Fruit fly (Drosophila melanogaster) whole organism, embryonic: ENCODE data around the gene Ugt37A3.

Experiments used
- C15 ChIP-seq: fragments of 200-800 bp; sonication (Bioruptor generic); IDR thresholded peaks from 3 replicates; pipeline ENCODE4 v1.3.6; 2022; ENCODE audit warnings: missing biosample characterization, missing genetic modification characterization
- CG10267 ChIP-seq: fragments of 200-800 bp; sonication (Bioruptor generic); optimal IDR thresholded peaks from 2 replicates; lab custom pipeline; 2018; ENCODE audit warnings: missing biosample characterization, mild to moderate bottlenecking, missing genetic modification characterization, moderate library complexity
- CG10431 ChIP-seq: fragments of 200-800 bp; sonication (Bioruptor generic); optimal IDR thresholded peaks from 3 replicates; lab custom pipeline; 2018; ENCODE audit warnings: missing biosample characterization, mild to moderate bottlenecking, missing genetic modification characterization
- CG10543 ChIP-seq: fragments of 200-800 bp; sonication (Bioruptor generic); optimal IDR thresholded peaks from 3 replicates; lab custom pipeline; 2017; ENCODE audit warnings: missing biosample characterization, mild to moderate bottlenecking, missing genetic modification characterization, moderate library complexity
- CG10979 ChIP-seq: fragments of 200-800 bp; sonication (Bioruptor generic); optimal IDR thresholded peaks from 2 replicates; lab custom pipeline; 2018; ENCODE audit warnings: missing biosample characterization, mild to moderate bottlenecking, missing genetic modification characterization, moderate library complexity
- CG11247 ChIP-seq: fragments of 200-800 bp; sonication (Bioruptor generic); IDR thresholded peaks from 2 replicates; pipeline ENCODE4 v1.3.6; 2022; ENCODE audit warnings: missing biosample characterization, missing genetic modification characterization
- CG11504 ChIP-seq: fragments of 200-800 bp; sonication (Bioruptor generic); optimal IDR thresholded peaks from 3 replicates; lab custom pipeline; 2019; ENCODE audit warnings: missing biosample characterization, mild to moderate bottlenecking, missing genetic modification characterization, moderate library complexity
- CG11696 ChIP-seq: fragments of 200-800 bp; sonication (Bioruptor generic); IDR thresholded peaks from 2 replicates; pipeline ENCODE4 v1.3.6; 2022; ENCODE audit warnings: missing biosample characterization, missing genetic modification characterization
- CG13775 ChIP-seq: fragments of 200-800 bp; sonication (Bioruptor generic); optimal IDR thresholded peaks from 3 replicates; lab custom pipeline; 2017; ENCODE audit warnings: missing biosample characterization, mild to moderate bottlenecking, missing genetic modification characterization
- CG14710 ChIP-seq: fragments of 200-800 bp; sonication (Bioruptor generic); optimal IDR thresholded peaks from 3 replicates; lab custom pipeline; 2019; ENCODE audit warnings: missing biosample characterization, mild to moderate bottlenecking, missing genetic modification characterization, moderate library complexity
- CG15269 ChIP-seq: fragments of 200-800 bp; sonication (Bioruptor generic); optimal IDR thresholded peaks from 2 replicates; lab custom pipeline; 2018; ENCODE audit warnings: missing biosample characterization, mild to moderate bottlenecking, missing genetic modification characterization, moderate library complexity
- CG17359 ChIP-seq: fragments of 200-800 bp; sonication (Bioruptor generic); optimal IDR thresholded peaks from 3 replicates; lab custom pipeline; 2018; ENCODE audit warnings: missing biosample characterization, mild to moderate bottlenecking, missing genetic modification characterization, moderate library complexity
- CG17829 ChIP-seq: fragments of 200-800 bp; optimal IDR thresholded peaks from 2 replicates; lab custom pipeline; 2019; ENCODE audit warnings: missing biosample characterization, mild to moderate bottlenecking, missing genetic modification characterization, moderate library complexity
- CG18476 ChIP-seq: fragments of 200-800 bp; sonication (Bioruptor generic); optimal IDR thresholded peaks from 2 replicates; lab custom pipeline; 2016; ENCODE audit warnings: missing biosample characterization, mild to moderate bottlenecking, missing genetic modification characterization
- CG2678 ChIP-seq: fragments of 200-800 bp; sonication (Bioruptor generic); optimal IDR thresholded peaks from 3 replicates; lab custom pipeline; 2019; ENCODE audit warnings: missing biosample characterization, mild to moderate bottlenecking, missing genetic modification characterization, moderate library complexity
- CG30403 ChIP-seq: fragments of 200-800 bp; sonication (Bioruptor generic); optimal IDR thresholded peaks from 3 replicates; lab custom pipeline; 2016; ENCODE audit warnings: missing biosample characterization, missing genetic modification characterization
- CG33557 ChIP-seq: fragments of 200-800 bp; sonication (Bioruptor generic); optimal IDR thresholded peaks from 2 replicates; lab custom pipeline; 2019; ENCODE audit warnings: missing biosample characterization, mild to moderate bottlenecking, missing genetic modification characterization, moderate library complexity
- CG34224 ChIP-seq: fragments of 200-800 bp; sonication (Bioruptor generic); IDR thresholded peaks from 3 replicates; pipeline ENCODE4 v1.3.6; 2022; ENCODE audit warnings: missing biosample characterization, missing genetic modification characterization; ENCODE audit not compliant: partially characterized antibody
- CG34376 ChIP-seq: fragments of 200-800 bp; sonication (Bioruptor generic); optimal IDR thresholded peaks from 2 replicates; lab custom pipeline; 2018; ENCODE audit warnings: missing biosample characterization, mild to moderate bottlenecking, missing genetic modification characterization
- CG4360 ChIP-seq: fragments of 200-800 bp; sonication (Bioruptor generic); IDR thresholded peaks from 2 replicates; pipeline ENCODE4 v1.3.6; 2022; ENCODE audit warnings: missing biosample characterization, missing genetic modification characterization
- CG9797 ChIP-seq: fragments of 200-800 bp; sonication (Bioruptor generic); optimal IDR thresholded peaks from 3 replicates; lab custom pipeline; 2018; ENCODE audit warnings: missing biosample characterization, mild to moderate bottlenecking, missing genetic modification characterization
- Chrac-16 ChIP-seq: fragments of 200-800 bp; sonication (Bioruptor generic); optimal IDR thresholded peaks from 3 replicates; lab custom pipeline; 2016; ENCODE audit warnings: missing biosample characterization, missing genetic modification characterization
- Deaf1 ChIP-seq: fragments of 200-800 bp; optimal IDR thresholded peaks from 3 replicates; lab custom pipeline; 2019; ENCODE audit warnings: missing biosample characterization, mild to moderate bottlenecking, missing genetic modification characterization, moderate library complexity
- Dek ChIP-seq: fragments of 200-800 bp; sonication (Bioruptor generic); optimal IDR thresholded peaks from 3 replicates; lab custom pipeline; 2019; ENCODE audit warnings: missing biosample characterization, mild to moderate bottlenecking, missing genetic modification characterization, moderate library complexity
- HmgZ ChIP-seq: fragments of 200-800 bp; sonication (Bioruptor generic); optimal IDR thresholded peaks from 2 replicates; lab custom pipeline; 2018; ENCODE audit warnings: missing biosample characterization, mild to moderate bottlenecking, missing genetic modification characterization
- Lpt ChIP-seq: fragments of >200 bp; optimal IDR thresholded peaks from 2 replicates; lab custom pipeline; 2018; ENCODE audit warnings: missing biosample characterization, missing genetic modification characterization
- Mrtf ChIP-seq: fragments of 200-800 bp; sonication (Bioruptor generic); IDR thresholded peaks from 3 replicates; pipeline ENCODE4 v1.3.6; 2022; ENCODE audit warnings: missing biosample characterization, missing genetic modification characterization
- NC2β ChIP-seq: fragments of 200-800 bp; sonication (Bioruptor generic); optimal IDR thresholded peaks from 2 replicates; lab custom pipeline; 2016; ENCODE audit warnings: missing biosample characterization, missing genetic modification characterization
- NK7.1 ChIP-seq: fragments of 200-800 bp; sonication (Bioruptor generic); optimal IDR thresholded peaks from 3 replicates; lab custom pipeline; 2016; ENCODE audit warnings: missing biosample characterization, missing genetic modification characterization
- Oli ChIP-seq: fragments of 200-800 bp; sonication (Bioruptor generic); optimal IDR thresholded peaks from 2 replicates; lab custom pipeline; 2018; ENCODE audit warnings: missing biosample characterization, mild to moderate bottlenecking, missing genetic modification characterization, moderate library complexity
- Six4 ChIP-seq: fragments of 200-800 bp; sonication (Bioruptor generic); optimal IDR thresholded peaks from 2 replicates; lab custom pipeline; 2016; ENCODE audit warnings: missing biosample characterization, missing genetic modification characterization
- Spps ChIP-seq: fragments of 200-800 bp; sonication (Bioruptor generic); optimal IDR thresholded peaks from 2 replicates; lab custom pipeline; 2018; ENCODE audit warnings: missing biosample characterization, mild to moderate bottlenecking, missing genetic modification characterization
- chif ChIP-seq, 2 experiments: fragments of 200-800 bp; sonication (Bioruptor generic); optimal IDR thresholded peaks; 3 replicates each; lab custom pipeline; 2016; ENCODE audit warnings: missing biosample characterization in 2 of 2, missing genetic modification characterization in 2 of 2
- dmrt11E ChIP-seq: fragments of 200-800 bp; sonication (Bioruptor generic); optimal IDR thresholded peaks from 3 replicates; lab custom pipeline; 2018; ENCODE audit warnings: missing biosample characterization, mild to moderate bottlenecking, missing genetic modification characterization, moderate library complexity
- esg ChIP-seq: fragments of 200-800 bp; sonication (Bioruptor generic); conservative IDR thresholded peaks from 2 replicates; pipeline ENCODE4 v1.3.6; 2022; ENCODE audit warnings: missing biosample characterization, missing genetic modification characterization
- gce ChIP-seq: fragments of 200-800 bp; sonication (Bioruptor generic); IDR thresholded peaks from 3 replicates; pipeline ENCODE4 v1.3.6; 2022; ENCODE audit warnings: missing biosample characterization, missing genetic modification characterization
- h ChIP-seq: fragments of >200 bp; optimal IDR thresholded peaks from 2 replicates; lab custom pipeline; 2017
- knrl ChIP-seq: fragments of 200-800 bp; sonication (Bioruptor generic); IDR thresholded peaks from 3 replicates; pipeline ENCODE4 v1.3.6; 2022; ENCODE audit warnings: missing biosample characterization, missing genetic modification characterization; ENCODE audit not compliant: partially characterized antibody
- lmd ChIP-seq: fragments of 200-800 bp; sonication (Bioruptor generic); IDR thresholded peaks from 2 replicates; pipeline ENCODE4 v1.3.6; 2022; ENCODE audit warnings: missing biosample characterization, missing genetic modification characterization
- nmo ChIP-seq: fragments of 200-800 bp; sonication (Bioruptor generic); optimal IDR thresholded peaks from 2 replicates; lab custom pipeline; 2018; ENCODE audit warnings: missing biosample characterization, mild to moderate bottlenecking, missing genetic modification characterization, moderate library complexity
- peb ChIP-seq: fragments of 200-800 bp; sonication (Bioruptor generic); IDR thresholded peaks from 2 replicates; pipeline ENCODE4 v1.3.6; 2022; ENCODE audit warnings: missing biosample characterization, missing genetic modification characterization
- pnt ChIP-seq: fragments of 200-800 bp; sonication (Bioruptor generic); optimal IDR thresholded peaks from 3 replicates; lab custom pipeline; 2016; ENCODE audit warnings: missing biosample characterization, missing genetic modification characterization
- prd ChIP-seq, 3 experiments: fragments of >200 bp in 2 of 3; fragments of 200-800 bp in 1 of 3; sonication (Bioruptor generic) in 1 of 3; optimal IDR thresholded peaks in 2 of 3; IDR thresholded peaks in 1 of 3; 2 replicates in 2 of 3; 3 replicates in 1 of 3; pipeline versions ENCODE4 v1.3.6 to Lab custom; 2017 to 2022; ENCODE audit warnings: missing biosample characterization in 1 of 3, missing genetic modification characterization in 1 of 3
- sd ChIP-seq: fragments of 200-800 bp; sonication (Bioruptor generic); optimal IDR thresholded peaks from 3 replicates; lab custom pipeline; 2018; ENCODE audit warnings: missing biosample characterization, mild to moderate bottlenecking, missing genetic modification characterization, moderate library complexity
- sens ChIP-seq: fragments of 200-800 bp; sonication (Bioruptor generic); peaks from one replicate; lab custom pipeline; 2016; ENCODE audit warnings: missing biosample characterization, missing genetic modification characterization
- sob ChIP-seq: fragments of 200-800 bp; sonication (Bioruptor generic); IDR thresholded peaks from 2 replicates; pipeline ENCODE4 v1.3.6; 2022; ENCODE audit warnings: missing biosample characterization, missing genetic modification characterization
- sqz ChIP-seq: fragments of 200-800 bp; sonication (Bioruptor generic); optimal IDR thresholded peaks from 3 replicates; lab custom pipeline; 2018; ENCODE audit warnings: missing biosample characterization, mild to moderate bottlenecking, missing genetic modification characterization
- twi ChIP-seq: fragments of 200-800 bp; optimal IDR thresholded peaks from 2 replicates; lab custom pipeline; 2019; ENCODE audit warnings: missing biosample characterization, mild to moderate bottlenecking, missing genetic modification characterization, moderate library complexity
- wek ChIP-seq: fragments of 200-800 bp; sonication (Bioruptor generic); optimal IDR thresholded peaks from 3 replicates; lab custom pipeline; 2018; ENCODE audit warnings: missing biosample characterization, mild to moderate bottlenecking, missing genetic modification characterization, moderate library complexity
- yki ChIP-seq: fragments of >200 bp; optimal IDR thresholded peaks from 3 replicates; lab custom pipeline; 2018

Gene Ugt37A3

DNA sequence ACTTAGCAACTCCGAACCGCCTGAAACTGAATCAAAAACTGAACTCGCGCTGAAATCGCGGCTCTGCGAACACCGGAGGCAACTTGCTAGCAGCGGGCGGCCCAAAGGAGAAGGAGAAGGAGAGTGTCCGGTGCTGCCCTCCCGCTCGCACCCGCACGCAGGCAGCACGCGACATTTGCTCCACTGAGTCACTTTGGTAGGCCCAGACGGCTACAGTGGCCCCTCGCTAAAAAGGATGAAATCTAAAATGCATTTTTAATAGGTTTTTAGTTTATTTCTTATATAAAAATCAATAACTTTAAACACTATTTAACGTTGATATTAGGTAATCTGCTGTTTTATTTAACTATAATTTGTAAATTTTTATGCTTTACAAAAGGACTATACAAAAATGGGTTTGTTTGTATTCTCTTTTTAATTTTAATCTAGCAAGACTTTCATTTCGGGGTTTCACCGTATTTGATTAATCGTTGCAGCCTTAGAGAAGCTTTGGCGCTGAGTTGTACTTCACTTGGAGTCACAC, 21.0 kb downstream of the Ugt37A3 start, which contains the start of gene Men (continued):
- peak; percentile 62 for TF ChIP-seq CG10979 (tag; lab: Kevin White, UChicago)
- peak; percentile 13; the same call in 1 of the 2 replicates for TF ChIP-seq CG4360
- peak; percentile 38 for TF ChIP-seq sd
- TF ChIP-seq pnt (GFP tag; lab: Kevin White, UChicago): no peak
- TF ChIP-seq gce (GFP tag; lab: Robert Waterston, UW): no peak; the same call in 2 of the 3 replicates
- TF ChIP-seq h (lab: Kevin White, UChicago): no peak
- peak; percentile 61 for TF ChIP-seq CG17359
- peak; percentile 85 for TF ChIP-seq CG11504 (tag; lab: Kevin White, UChicago)
- peak; percentile 60; the same call in 1 of the 2 replicates for TF ChIP-seq sob
- peak; percentile 41; the same call in 1 of the 2 replicates for TF ChIP-seq esg (GFP tag; lab: Robert Waterston, UW)
- TF ChIP-seq peb (GFP tag; lab: Robert Waterston, UW): no peak
- TF ChIP-seq dmrt11E (tag; lab: Kevin White, UChicago): peak; percentile 17
- TF ChIP-seq NC2β (GFP tag; lab: Kevin White, UChicago): no peak
- TF ChIP-seq CG13775 (GFP tag; lab: Kevin White, UChicago): peak; percentile 27
- TF ChIP-seq CG11247 (GFP tag; lab: Robert Waterston, UW): peak; percentile 38; the same call in 1 of the 2 replicates
- TF ChIP-seq twi (tag; lab: Kevin White, UChicago): peak; percentile 34
- peak; percentile 43 for TF ChIP-seq Deaf1 (tag; lab: Kevin White, UChicago)
- no peak for TF ChIP-seq prd (optimal IDR thresholded peaks at IDR 0.05; lab: Kevin White, UChicago)
- TF ChIP-seq prd (GFP tag; IDR thresholded peaks at IDR 0.05; lab: Robert Waterston, UW): peak; percentile 48; the same call in 1 of the 3 replicates
- TF ChIP-seq CG18476 (GFP tag; lab: Kevin White, UChicago): peak; percentile 48
- TF ChIP-seq NK7.1 (GFP tag; lab: Kevin White, UChicago): no peak
- peak; percentile 27 for TF ChIP-seq sqz (GFP tag; lab: Kevin White, UChicago)
- no peak for TF ChIP-seq CG9797 (GFP tag; lab: Kevin White, UChicago)
- no peak for TF ChIP-seq CG10431 (GFP tag; lab: Kevin White, UChicago)
- TF ChIP-seq knrl: no peak
- TF ChIP-seq CG15269: peak; percentile 82
- no peak for TF ChIP-seq C15 (GFP tag; lab: Robert Waterston, UW)
- TF ChIP-seq CG34224 (GFP tag; lab: Robert Waterston, UW): no peak
- peak; percentile 31 for TF ChIP-seq CG10543
- TF ChIP-seq nmo (GFP tag; lab: Kevin White, UChicago): peak; percentile 75
- no peak for TF ChIP-seq CG34376 (GFP tag; lab: Kevin White, UChicago)
- TF ChIP-seq HmgZ (tag; lab: Kevin White, UChicago): peak; percentile 8
- TF ChIP-seq chif (GFP tag; optimal IDR thresholded peaks at IDR 0.05; lab: Kevin White, UChicago): no peak
- peak; percentile 13 for TF ChIP-seq Six4 (GFP tag; lab: Kevin White, UChicago)
- TF ChIP-seq Mrtf (GFP tag; lab: Robert Waterston, UW): 0 out of 3 replicates have a peak, but pooled peaks have one; percentile 20
- peak; percentile 35 for TF ChIP-seq CG10267
- TF ChIP-seq CG2678: peak; percentile 85
- TF ChIP-seq Chrac-16 (GFP tag; lab: Kevin White, UChicago): peak; percentile 20
- TF ChIP-seq lmd (GFP tag; lab: Robert Waterston, UW): peak; percentile 52
- peak; percentile 75 for TF ChIP-seq Oli (tag; lab: Kevin White, UChicago)
- no peak for TF ChIP-seq Lpt (GFP tag; lab: Kevin White, UChicago)
- peak; percentile 82 for TF ChIP-seq sens (GFP tag; lab: Kevin White, UChicago)
- no peak for TF ChIP-seq wek (GFP tag; lab: Kevin White, UChicago)
- peak; percentile 60 for TF ChIP-seq CG17829
- TF ChIP-seq Spps (tag; lab: Kevin White, UChicago): no peak
- no peak for TF ChIP-seq yki (lab: Kevin White, UChicago)
- TF ChIP-seq CG14710: peak; percentile 43
- TF ChIP-seq CG33557: peak; percentile 31
- peak; percentile 62 for TF ChIP-seq Dek (tag; lab: Kevin White, UChicago)
- TF ChIP-seq CG30403 (GFP tag; lab: Kevin White, UChicago): peak; percentile 61
- TF ChIP-seq CG11696 (GFP tag; lab: Robert Waterston, UW): 0 out of 2 replicates have a peak, but pooled peaks have one; percentile 8
